Fruit fly (Drosophila melanogaster) whole organism, prepupa: ENCODE data around the gene firl.

Experiments
- Blimp-1 ChIP-seq: fragments of 200-800 bp; sonication (Bioruptor generic); optimal IDR thresholded peaks from 3 replicates; lab custom pipeline; 2017; ENCODE audit warnings: missing biosample characterization, missing genetic modification characterization, mild to moderate bottlenecking, moderate library complexity, missing genetic modification reagents
- CG10631 ChIP-seq: fragments of 200-800 bp; sonication (Bioruptor generic); optimal IDR thresholded peaks from 2 replicates; lab custom pipeline; 2016; ENCODE audit warnings: missing biosample characterization, missing genetic modification characterization
- CG10669 ChIP-seq: fragments of 200-800 bp; sonication (Bioruptor generic); optimal IDR thresholded peaks from 3 replicates; lab custom pipeline; 2018; ENCODE audit warnings: missing biosample characterization, mild to moderate bottlenecking, missing genetic modification characterization, moderate library complexity
- CG11762 ChIP-seq: fragments of 200-800 bp; sonication (Bioruptor generic); optimal IDR thresholded peaks from 3 replicates; lab custom pipeline; 2016; ENCODE audit warnings: missing biosample characterization, missing genetic modification characterization; ENCODE audit not compliant: insufficient read depth
- CG11902 ChIP-seq: fragments of 200-800 bp; sonication (Bioruptor generic); optimal IDR thresholded peaks from 3 replicates; lab custom pipeline; 2016; ENCODE audit warnings: missing biosample characterization, missing genetic modification characterization
- CG15336 ChIP-seq: fragments of 200-800 bp; sonication (Bioruptor generic); IDR thresholded peaks from 2 replicates; pipeline ENCODE4 v1.3.6; 2022; ENCODE audit warnings: missing biosample characterization, missing genetic modification characterization
- CG1621 ChIP-seq: fragments of 200-800 bp; sonication (Bioruptor generic); optimal IDR thresholded peaks from 3 replicates; lab custom pipeline; 2018; ENCODE audit warnings: missing biosample characterization, mild to moderate bottlenecking, missing genetic modification characterization
- CG16779 ChIP-seq: fragments of 200-800 bp; sonication (Bioruptor generic); optimal IDR thresholded peaks from 3 replicates; lab custom pipeline; 2017; ENCODE audit warnings: missing biosample characterization, mild to moderate bottlenecking, missing genetic modification characterization
- CG31627 ChIP-seq: fragments of 200-800 bp; sonication (Bioruptor generic); optimal IDR thresholded peaks from 3 replicates; lab custom pipeline; 2016; ENCODE audit warnings: missing biosample characterization, missing genetic modification characterization
- CG32006 ChIP-seq: fragments of 200-800 bp; sonication (Bioruptor generic); optimal IDR thresholded peaks from 3 replicates; lab custom pipeline; 2017; ENCODE audit warnings: missing biosample characterization, mild to moderate bottlenecking, missing genetic modification characterization
- CG34406 ChIP-seq: fragments of 200-800 bp; sonication (Bioruptor generic); optimal IDR thresholded peaks from 3 replicates; lab custom pipeline; 2016; ENCODE audit warnings: missing biosample characterization, missing genetic modification characterization
- CG4318 ChIP-seq: fragments of 200-800 bp; sonication (Bioruptor generic); optimal IDR thresholded peaks from 3 replicates; lab custom pipeline; 2017; ENCODE audit warnings: missing biosample characterization, mild to moderate bottlenecking, missing genetic modification characterization
- CG6163 ChIP-seq: fragments of 200-800 bp; sonication (Bioruptor generic); IDR thresholded peaks from 3 replicates; pipeline ENCODE4 v1.3.6; 2022; ENCODE audit warnings: missing biosample characterization, missing genetic modification characterization
- CG6792 ChIP-seq: fragments of 200-800 bp; sonication (Bioruptor generic); optimal IDR thresholded peaks from 3 replicates; lab custom pipeline; 2016; ENCODE audit warnings: missing biosample characterization, missing genetic modification characterization
- CG6808 ChIP-seq: fragments of 200-800 bp; sonication (Bioruptor generic); optimal IDR thresholded peaks from 3 replicates; lab custom pipeline; 2017; ENCODE audit warnings: missing biosample characterization, missing genetic modification characterization, mild to moderate bottlenecking, moderate library complexity, missing genetic modification reagents
- CG6854 ChIP-seq: fragments of 200-800 bp; sonication (Bioruptor generic); optimal IDR thresholded peaks from 2 replicates; lab custom pipeline; 2017; ENCODE audit warnings: missing biosample characterization, mild to moderate bottlenecking, missing genetic modification characterization
- CG8119 ChIP-seq: fragments of 200-800 bp; sonication (Bioruptor generic); IDR thresholded peaks from 3 replicates; pipeline ENCODE4 v1.3.6; 2022; ENCODE audit warnings: missing biosample characterization, missing genetic modification characterization
- CG8632 ChIP-seq: fragments of 200-800 bp; sonication (Bioruptor generic); optimal IDR thresholded peaks from 3 replicates; lab custom pipeline; 2016; ENCODE audit warnings: missing biosample characterization, missing genetic modification characterization
- CG9139 ChIP-seq: fragments of 200-800 bp; sonication (Bioruptor generic); optimal IDR thresholded peaks from 3 replicates; lab custom pipeline; 2017; ENCODE audit warnings: missing biosample characterization, mild to moderate bottlenecking, missing genetic modification characterization
- Eip75B ChIP-seq: fragments of 200-800 bp; sonication (Bioruptor generic); optimal IDR thresholded peaks from 3 replicates; lab custom pipeline; 2016; ENCODE audit warnings: missing biosample characterization, missing genetic modification characterization
- Eip78C ChIP-seq: fragments of 200-800 bp; sonication (Bioruptor generic); peaks from one replicate; lab custom pipeline; 2016; ENCODE audit warnings: missing biosample characterization, missing genetic modification characterization
- Ets21C ChIP-seq: fragments of 200-800 bp; sonication (Bioruptor generic); optimal IDR thresholded peaks from 3 replicates; lab custom pipeline; 2016; ENCODE audit warnings: missing biosample characterization, missing genetic modification characterization
- Hr38 ChIP-seq: sonication (Bioruptor generic); optimal IDR thresholded peaks from 2 replicates; lab custom pipeline; 2016; ENCODE audit warnings: missing biosample characterization, missing genetic modification characterization
- Hr4 ChIP-seq: fragments of 200-800 bp; sonication (Bioruptor generic); optimal IDR thresholded peaks from 3 replicates; lab custom pipeline; 2016; ENCODE audit warnings: missing biosample characterization, missing genetic modification characterization
- OdsH ChIP-seq: fragments of 200-800 bp; sonication (Bioruptor generic); optimal IDR thresholded peaks from 3 replicates; lab custom pipeline; 2016; ENCODE audit warnings: missing biosample characterization, missing genetic modification characterization
- Smox ChIP-seq: fragments of 200-800 bp; sonication (Bioruptor generic); optimal IDR thresholded peaks from 3 replicates; lab custom pipeline; 2016; ENCODE audit warnings: missing biosample characterization, missing genetic modification characterization
- Sox102F ChIP-seq: fragments of 200-800 bp; sonication (Bioruptor generic); optimal IDR thresholded peaks from 2 replicates; lab custom pipeline; 2016; ENCODE audit warnings: missing biosample characterization, mild to moderate bottlenecking, missing genetic modification characterization
- Sox15 ChIP-seq: fragments of 200-800 bp; sonication (Bioruptor generic); optimal IDR thresholded peaks from 3 replicates; lab custom pipeline; 2016; ENCODE audit warnings: missing biosample characterization, missing genetic modification characterization
- acj6 ChIP-seq: fragments of 200-800 bp; sonication (Bioruptor generic); optimal IDR thresholded peaks from 3 replicates; lab custom pipeline; 2016; ENCODE audit warnings: missing biosample characterization, missing genetic modification characterization
- cyc ChIP-seq: fragments of 200-800 bp; sonication (Bioruptor generic); optimal IDR thresholded peaks from 3 replicates; lab custom pipeline; 2016; ENCODE audit warnings: missing biosample characterization, missing genetic modification characterization
- dac ChIP-seq: fragments of 200-800 bp; sonication (Bioruptor generic); optimal IDR thresholded peaks from 2 replicates; lab custom pipeline; 2017; ENCODE audit warnings: missing biosample characterization, mild to moderate bottlenecking, missing genetic modification characterization
- eg ChIP-seq: fragments of 200-800 bp; sonication (Bioruptor generic); IDR thresholded peaks from 3 replicates; pipeline ENCODE4 v1.3.6; 2022; ENCODE audit warnings: missing biosample characterization, missing genetic modification characterization
- esn ChIP-seq: fragments of 200-800 bp; sonication (Bioruptor generic); optimal IDR thresholded peaks from 2 replicates; lab custom pipeline; 2016; ENCODE audit warnings: missing biosample characterization, mild to moderate bottlenecking, missing genetic modification characterization, moderate library complexity
- fkh ChIP-seq: fragments of 200-800 bp; sonication (Bioruptor generic); optimal IDR thresholded peaks from 3 replicates; lab custom pipeline; 2017; ENCODE audit warnings: missing biosample characterization, mild to moderate bottlenecking, missing genetic modification characterization, moderate library complexity
- lz ChIP-seq: fragments of 200-800 bp; sonication (Bioruptor generic); optimal IDR thresholded peaks from 3 replicates; lab custom pipeline; 2016; ENCODE audit warnings: missing biosample characterization, missing genetic modification characterization
- net ChIP-seq: fragments of 200-800 bp; sonication (Bioruptor generic); optimal IDR thresholded peaks from 3 replicates; lab custom pipeline; 2016; ENCODE audit warnings: missing biosample characterization, missing genetic modification characterization
- pdm3 ChIP-seq: fragments of 200-800 bp; sonication (Bioruptor generic); optimal IDR thresholded peaks from 3 replicates; lab custom pipeline; 2016; ENCODE audit warnings: missing biosample characterization, missing genetic modification characterization
- ss ChIP-seq, 2 experiments: fragments of 200-800 bp; sonication (Bioruptor generic); optimal IDR thresholded peaks; 2 replicates in 1 of 2; 3 replicates in 1 of 2; lab custom pipeline; 2017 to 2018; ENCODE audit warnings: mild to moderate bottlenecking in 2 of 2, missing biosample characterization in 2 of 2, missing genetic modification characterization in 2 of 2, moderate library complexity in 1 of 2
- topi ChIP-seq: fragments of 200-800 bp; sonication (Bioruptor generic); optimal IDR thresholded peaks from 3 replicates; lab custom pipeline; 2016; ENCODE audit warnings: missing biosample characterization, missing genetic modification characterization

The firl gene

DNA sequence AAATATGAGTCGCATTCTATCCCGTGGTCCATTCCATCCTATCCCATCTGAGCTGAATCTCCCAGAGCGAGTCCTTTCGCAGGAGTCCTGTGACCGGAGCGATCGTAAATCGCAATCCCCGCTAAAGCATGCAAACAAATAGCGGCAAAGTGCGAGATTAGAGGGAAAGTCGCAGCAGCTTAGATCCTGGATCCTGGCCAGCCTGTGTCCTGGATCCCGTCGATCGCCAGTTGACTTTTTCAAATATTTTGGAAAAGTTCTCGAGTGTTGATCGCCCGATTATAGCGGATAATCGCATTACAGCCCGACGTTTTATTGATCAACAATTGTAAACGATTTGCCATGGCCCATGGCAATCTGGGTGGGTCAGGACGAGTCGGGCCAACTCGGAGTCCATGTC lies 22.6 kb upstream of the firl start:
- TF ChIP-seq CG1621 (no peak), CG6163 (GFP tag; lab: Robert Waterston, UW) (no peak), Eip78C (GFP tag; lab: Kevin White, UChicago) (no peak), pdm3 (no peak), CG6808 (GFP tag; lab: Kevin White, UChicago) (no peak), CG34406 (GFP tag; lab: Kevin White, UChicago) (no peak), CG8119 (GFP tag; lab: Robert Waterston, UW) (no peak), CG9139 (GFP tag; lab: Kevin White, UChicago) (no peak), CG11762 (no peak), fkh (no peak), Sox102F (GFP tag; lab: Kevin White, UChicago) (no peak), acj6 (no peak), CG31627 (GFP tag; lab: Kevin White, UChicago) (no peak)

DNA sequence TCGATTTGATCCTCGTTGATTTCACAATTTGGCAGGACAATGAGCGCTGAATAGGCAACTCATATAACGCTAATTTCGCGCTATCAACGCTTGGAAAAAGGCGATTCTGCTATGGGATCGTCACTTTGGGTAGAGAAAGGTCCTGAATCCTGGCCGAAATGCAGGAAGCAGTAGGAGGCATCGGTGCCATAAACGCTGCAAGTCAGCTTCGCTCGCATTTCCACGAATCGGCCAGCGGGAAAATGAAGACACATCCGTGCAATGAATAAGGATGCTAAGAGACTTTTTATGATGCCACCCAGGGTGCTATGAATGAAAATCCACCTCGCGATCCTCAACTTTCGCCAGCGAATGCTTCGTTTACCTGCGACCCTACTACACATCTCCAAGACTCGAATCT lies 20.9 kb upstream of the firl start:
- no peak for TF ChIP-seq CG34406 (GFP tag; lab: Kevin White, UChicago)
- TF ChIP-seq Blimp-1, result no peak
- no peak for TF ChIP-seq Smox (GFP tag; lab: Kevin White, UChicago)
- no peak for TF ChIP-seq net (GFP tag; lab: Kevin White, UChicago)
- TF ChIP-seq Sox15 (GFP tag; lab: Kevin White, UChicago), result no peak
- no peak for TF ChIP-seq fkh
- no peak for TF ChIP-seq topi (GFP tag; lab: Kevin White, UChicago)
- no peak for TF ChIP-seq esn (GFP tag; lab: Kevin White, UChicago)
- no peak for TF ChIP-seq CG6792 (GFP tag; lab: Kevin White, UChicago)
- no peak for TF ChIP-seq CG16779 (tag; lab: Kevin White, UChicago)
- TF ChIP-seq lz, result no peak
- no peak for TF ChIP-seq Ets21C (GFP tag; lab: Kevin White, UChicago)
- no peak for TF ChIP-seq ss (GFP tag; optimal IDR thresholded peaks at IDR 0.05; lab: Kevin White, UChicago)
- no peak for TF ChIP-seq CG8632 (GFP tag; lab: Kevin White, UChicago)
- TF ChIP-seq Hr38 (GFP tag; lab: Kevin White, UChicago), result no peak
- no peak for TF ChIP-seq CG6854 (GFP tag; lab: Kevin White, UChicago)
- no peak for TF ChIP-seq CG32006
- no peak for TF ChIP-seq CG15336 (GFP tag; lab: Robert Waterston, UW)
- no peak for TF ChIP-seq OdsH (GFP tag; lab: Kevin White, UChicago)

DNA sequence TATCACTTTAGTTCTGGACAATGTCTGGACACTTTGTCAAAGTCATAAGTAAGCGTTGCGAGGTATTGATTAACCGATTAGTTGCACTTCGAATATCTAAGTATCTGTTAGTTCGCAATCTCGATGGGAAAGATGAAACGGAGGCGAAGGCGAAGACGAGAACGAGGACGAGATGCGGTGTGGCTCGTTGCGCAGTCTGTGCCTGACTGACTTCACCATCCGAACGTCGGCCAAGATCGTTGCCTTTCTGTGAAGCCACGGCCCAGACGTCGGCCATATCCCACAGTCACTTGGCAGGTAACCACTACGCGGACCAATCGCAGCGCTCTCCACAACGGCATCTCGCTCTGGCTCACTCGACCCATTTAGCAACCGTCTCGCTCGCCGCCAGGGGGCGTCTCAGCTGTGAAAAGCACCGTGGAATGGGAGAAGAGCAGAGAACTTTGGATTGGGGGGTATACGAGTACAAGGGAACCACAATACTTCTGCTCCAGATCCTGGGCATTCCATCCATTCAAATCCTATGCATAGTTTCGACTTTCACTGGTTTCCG lies 19.1 kb upstream of the firl start, which contains the start of gene prd:
Gene prd, minus strand, starts transcription at position 209 of the 553 bp plus-strand sequence.
- TF ChIP-seq ss (GFP tag; optimal IDR thresholded peaks at IDR 0.05; lab: Kevin White, UChicago) (no peak), CG10669 (GFP tag; lab: Kevin White, UChicago) (no peak), CG31627 (GFP tag; lab: Kevin White, UChicago) (no peak), Blimp-1 (no peak), Sox102F (GFP tag; lab: Kevin White, UChicago) (no peak), dac (no peak), Hr4 (no peak), CG10631 (GFP tag; lab: Kevin White, UChicago) (no peak), CG11902 (no peak), CG6808 (GFP tag; lab: Kevin White, UChicago) (no peak), acj6 (no peak), Eip75B (no peak), eg (GFP tag; lab: Robert Waterston, UW) (no peak), CG4318 (GFP tag; lab: Kevin White, UChicago) (no peak), CG8632 (GFP tag; lab: Kevin White, UChicago) (no peak), CG15336 (GFP tag; lab: Robert Waterston, UW) (no peak), cyc (GFP tag; lab: Kevin White, UChicago) (no peak), CG34406 (GFP tag; lab: Kevin White, UChicago) (no peak)
- TF ChIP-seq, all 60 proteins: peak for 0
